Fruit fly (Drosophila melanogaster) whole organism, embryonic: ENCODE measurements around the gene CG9471.

ENCODE experiments used
- Ada2b ChIP-seq: fragments of 200-800 bp; sonication (Bioruptor generic); IDR thresholded peaks from 2 replicates; pipeline ENCODE4 v1.3.6; 2022; ENCODE audit warnings: missing biosample characterization, missing genetic modification characterization
- B-H1 ChIP-seq: fragments of 200-800 bp; sonication (Bioruptor generic); IDR thresholded peaks from 3 replicates; pipeline ENCODE4 v1.3.6; 2022; ENCODE audit warnings: missing biosample characterization, missing genetic modification characterization
- Bgb ChIP-seq: fragments of 200-800 bp; sonication (Bioruptor generic); IDR thresholded peaks from 2 replicates; pipeline ENCODE4 v1.3.6; 2022; ENCODE audit warnings: missing biosample characterization, missing genetic modification characterization; ENCODE audit not compliant: partially characterized antibody
- CG10274 ChIP-seq: fragments of 200-800 bp; sonication (Bioruptor generic); optimal IDR thresholded peaks from 3 replicates; lab custom pipeline; 2017; ENCODE audit warnings: missing biosample characterization, mild to moderate bottlenecking, missing genetic modification characterization
- CG10959 ChIP-seq: fragments of 200-800 bp; sonication (Bioruptor generic); IDR thresholded peaks from 2 replicates; pipeline ENCODE4 v1.3.6; 2022; ENCODE audit warnings: missing biosample characterization, missing genetic modification characterization
- CG12219 ChIP-seq: fragments of 200-800 bp; sonication (Bioruptor generic); optimal IDR thresholded peaks from 3 replicates; lab custom pipeline; 2018; ENCODE audit warnings: missing biosample characterization, mild to moderate bottlenecking, missing genetic modification characterization
- CG12391 ChIP-seq: fragments of 200-800 bp; sonication (Bioruptor generic); optimal IDR thresholded peaks from 3 replicates; lab custom pipeline; 2018; ENCODE audit warnings: missing biosample characterization, mild to moderate bottlenecking, missing genetic modification characterization, moderate library complexity
- CG12659 ChIP-seq: fragments of 200-800 bp; sonication (Bioruptor generic); optimal IDR thresholded peaks from 3 replicates; lab custom pipeline; 2017; ENCODE audit warnings: mild to moderate bottlenecking, missing biosample characterization, missing genetic modification reagents, missing genetic modification characterization
- CG13296 ChIP-seq: fragments of 200-800 bp; sonication (Bioruptor generic); optimal IDR thresholded peaks from 3 replicates; lab custom pipeline; 2018; ENCODE audit warnings: missing biosample characterization, mild to moderate bottlenecking, missing genetic modification characterization
- CG14050 ChIP-seq: fragments of 200-800 bp; sonication (Bioruptor generic); IDR thresholded peaks from 3 replicates; pipeline ENCODE4 v1.3.6; 2022; ENCODE audit warnings: missing biosample characterization, missing genetic modification characterization
- CG15514 ChIP-seq: fragments of 200-800 bp; sonication (Bioruptor generic); optimal IDR thresholded peaks from 3 replicates; lab custom pipeline; 2017; ENCODE audit warnings: missing biosample characterization, missing genetic modification characterization, mild to moderate bottlenecking, moderate library complexity, missing genetic modification reagents
- CG15696 ChIP-seq: fragments of 200-800 bp; sonication (Bioruptor generic); optimal IDR thresholded peaks from 2 replicates; lab custom pipeline; 2019; ENCODE audit warnings: missing biosample characterization, mild to moderate bottlenecking, missing genetic modification characterization, moderate library complexity
- CG2116 ChIP-seq: fragments of 200-800 bp; sonication (Bioruptor generic); optimal IDR thresholded peaks from 3 replicates; lab custom pipeline; 2018; ENCODE audit warnings: missing biosample characterization, mild to moderate bottlenecking, missing genetic modification characterization
- CG3163 ChIP-seq: fragments of 200-800 bp; sonication (Bioruptor generic); optimal IDR thresholded peaks from 3 replicates; lab custom pipeline; 2016; ENCODE audit warnings: missing biosample characterization, missing genetic modification characterization
- CG32767 ChIP-seq: fragments of 200-800 bp; sonication (Bioruptor generic); IDR thresholded peaks from 2 replicates; pipeline ENCODE4 v1.3.6; 2022; ENCODE audit warnings: missing biosample characterization, missing genetic modification characterization
- CG34224 ChIP-seq: fragments of 200-800 bp; sonication (Bioruptor generic); IDR thresholded peaks from 3 replicates; pipeline ENCODE4 v1.3.6; 2022; ENCODE audit warnings: missing biosample characterization, missing genetic modification characterization; ENCODE audit not compliant: partially characterized antibody
- CG3838 ChIP-seq: fragments of 200-800 bp; sonication (Bioruptor generic); optimal IDR thresholded peaks from 3 replicates; lab custom pipeline; 2016; ENCODE audit warnings: missing biosample characterization, missing genetic modification characterization
- CG3847 ChIP-seq: fragments of 200-800 bp; sonication (Bioruptor generic); IDR thresholded peaks from 2 replicates; pipeline ENCODE4 v1.3.6; 2022; ENCODE audit warnings: missing biosample characterization, missing genetic modification characterization
- CG6791 ChIP-seq: fragments of 200-800 bp; sonication (Bioruptor generic); IDR thresholded peaks from 3 replicates; pipeline ENCODE4 v1.3.6; 2022; ENCODE audit warnings: missing biosample characterization, missing genetic modification characterization; ENCODE audit not compliant: partially characterized antibody
- CG9932 ChIP-seq: fragments of 200-800 bp; sonication (Bioruptor generic); IDR thresholded peaks from 2 replicates; pipeline ENCODE4 v1.3.6; 2022; ENCODE audit warnings: missing biosample characterization, missing genetic modification characterization
- Camta ChIP-seq: fragments of 200-800 bp; sonication (Bioruptor generic); optimal IDR thresholded peaks from 2 replicates; lab custom pipeline; 2016; ENCODE audit warnings: missing biosample characterization, missing genetic modification characterization
- CrebB ChIP-seq: fragments of 200-800 bp; sonication (Bioruptor generic); optimal IDR thresholded peaks from 3 replicates; lab custom pipeline; 2018; ENCODE audit warnings: missing biosample characterization, mild to moderate bottlenecking, missing genetic modification characterization
- D ChIP-seq, 2 experiments: fragments of 200-800 bp in 1 of 2; fragments of >200 bp in 1 of 2; sonication (Bioruptor generic) in 1 of 2; optimal IDR thresholded peaks; 2 replicates in 1 of 2; 3 replicates in 1 of 2; lab custom pipeline; 2017; ENCODE audit warnings: mild to moderate bottlenecking in 1 of 2, missing biosample characterization in 1 of 2, missing genetic modification characterization in 1 of 2, missing genetic modification reagents in 1 of 2
- Dip2 ChIP-seq: fragments of 200-800 bp; sonication (Bioruptor generic); IDR thresholded peaks from 2 replicates; pipeline ENCODE4 v1.3.6; 2022; ENCODE audit warnings: missing biosample characterization, missing genetic modification characterization
- HLH3B ChIP-seq: fragments of 200-800 bp; sonication (Bioruptor generic); IDR thresholded peaks from 2 replicates; pipeline ENCODE4 v1.3.6; 2022; ENCODE audit warnings: missing biosample characterization, missing genetic modification characterization
- HLH4C ChIP-seq: fragments of 200-800 bp; sonication (Bioruptor generic); IDR thresholded peaks from 3 replicates; pipeline ENCODE4 v1.3.6; 2022; ENCODE audit warnings: missing biosample characterization, missing genetic modification characterization; ENCODE audit not compliant: partially characterized antibody
- Hey ChIP-seq: fragments of 200-800 bp; sonication (Bioruptor generic); optimal IDR thresholded peaks from 3 replicates; lab custom pipeline; 2018; ENCODE audit warnings: missing biosample characterization, mild to moderate bottlenecking, missing genetic modification characterization
- HmgZ ChIP-seq: fragments of 200-800 bp; sonication (Bioruptor generic); optimal IDR thresholded peaks from 2 replicates; lab custom pipeline; 2018; ENCODE audit warnings: missing biosample characterization, mild to moderate bottlenecking, missing genetic modification characterization
- Hmx ChIP-seq: fragments of 200-800 bp; sonication (Bioruptor generic); optimal IDR thresholded peaks from 2 replicates; lab custom pipeline; 2016; ENCODE audit warnings: missing biosample characterization, missing genetic modification characterization
- Hr39 ChIP-seq: fragments of >200 bp; optimal IDR thresholded peaks from 2 replicates; lab custom pipeline; 2017
- Mad ChIP-seq: fragments of 200-800 bp; sonication (Bioruptor generic); optimal IDR thresholded peaks from 2 replicates; lab custom pipeline; 2016; ENCODE audit warnings: missing biosample characterization, missing genetic modification characterization
- Med ChIP-seq: fragments of 200-800 bp; sonication (Bioruptor generic); peaks from one replicate; lab custom pipeline; 2016; ENCODE audit warnings: missing biosample characterization, missing genetic modification characterization, mild to moderate bottlenecking, inconsistent platforms, moderate library complexity
- Sox100B ChIP-seq: fragments of 200-800 bp; sonication (Bioruptor generic); optimal IDR thresholded peaks from 3 replicates; lab custom pipeline; 2018; ENCODE audit warnings: missing biosample characterization, mild to moderate bottlenecking, missing genetic modification characterization
- Sry-δ ChIP-seq: fragments of 200-800 bp; sonication (Bioruptor generic); optimal IDR thresholded peaks from 2 replicates; lab custom pipeline; 2016; ENCODE audit warnings: missing biosample characterization, missing genetic modification characterization
- Trl ChIP-seq, 3 experiments: fragments of >200 bp in 2 of 3; fragments of 200-800 bp in 1 of 3; sonication (Bioruptor generic) in 1 of 3; optimal IDR thresholded peaks; 2 replicates in 1 of 3; 3 replicates in 2 of 3; lab custom pipeline; 2016 to 2017; ENCODE audit warnings: missing biosample characterization in 1 of 3, missing genetic modification characterization in 1 of 3
- crc ChIP-seq: fragments of 200-800 bp; sonication (Bioruptor generic); optimal IDR thresholded peaks from 2 replicates; lab custom pipeline; 2016; ENCODE audit warnings: missing biosample characterization, missing genetic modification characterization
- dpn ChIP-seq, 2 experiments: fragments of 200-800 bp; sonication (Bioruptor generic); optimal IDR thresholded peaks; 3 replicates each; lab custom pipeline; 2016; ENCODE audit warnings: missing biosample characterization in 2 of 2, missing genetic modification characterization in 2 of 2
- emc ChIP-seq: fragments of 200-800 bp; sonication (Bioruptor generic); optimal IDR thresholded peaks from 2 replicates; lab custom pipeline; 2016; ENCODE audit warnings: missing biosample characterization, missing genetic modification characterization
- gem ChIP-seq: fragments of 200-800 bp; sonication (Bioruptor generic); optimal IDR thresholded peaks from 2 replicates; lab custom pipeline; 2019; ENCODE audit warnings: missing biosample characterization, mild to moderate bottlenecking, missing genetic modification characterization, moderate library complexity
- gfzf ChIP-seq: fragments of 200-800 bp; sonication (Bioruptor generic); optimal IDR thresholded peaks from 2 replicates; lab custom pipeline; 2016; ENCODE audit warnings: missing biosample characterization, mild to moderate bottlenecking, missing genetic modification characterization, moderate library complexity
- kay ChIP-seq: fragments of 200-800 bp; sonication (Bioruptor generic); optimal IDR thresholded peaks from 2 replicates; lab custom pipeline; 2016; ENCODE audit warnings: missing biosample characterization, missing genetic modification characterization
- ken ChIP-seq: fragments of 200-800 bp; sonication (Bioruptor generic); IDR thresholded peaks from 3 replicates; pipeline ENCODE4 v1.3.6; 2022; ENCODE audit warnings: missing biosample characterization, missing genetic modification characterization
- kni ChIP-seq: fragments of 200-800 bp; sonication (Bioruptor generic); optimal IDR thresholded peaks from 3 replicates; lab custom pipeline; 2017; ENCODE audit warnings: mild to moderate bottlenecking, missing biosample characterization, missing genetic modification reagents, missing genetic modification characterization
- nmo ChIP-seq: fragments of 200-800 bp; sonication (Bioruptor generic); optimal IDR thresholded peaks from 2 replicates; lab custom pipeline; 2018; ENCODE audit warnings: missing biosample characterization, mild to moderate bottlenecking, missing genetic modification characterization, moderate library complexity
- onecut ChIP-seq: fragments of 200-800 bp; sonication (Bioruptor generic); IDR thresholded peaks from 2 replicates; pipeline ENCODE4 v1.3.6; 2022; ENCODE audit warnings: missing biosample characterization, missing genetic modification characterization
- pho ChIP-seq: fragments of 200-800 bp; sonication (Bioruptor generic); optimal IDR thresholded peaks from 2 replicates; lab custom pipeline; 2016; ENCODE audit warnings: missing biosample characterization, missing genetic modification characterization
- prd ChIP-seq, 3 experiments: fragments of >200 bp in 2 of 3; fragments of 200-800 bp in 1 of 3; sonication (Bioruptor generic) in 1 of 3; optimal IDR thresholded peaks in 2 of 3; IDR thresholded peaks in 1 of 3; 2 replicates in 2 of 3; 3 replicates in 1 of 3; pipeline versions ENCODE4 v1.3.6 to Lab custom; 2017 to 2022; ENCODE audit warnings: missing biosample characterization in 1 of 3, missing genetic modification characterization in 1 of 3
- scrt ChIP-seq: fragments of 200-800 bp; sonication (Bioruptor generic); optimal IDR thresholded peaks from 2 replicates; lab custom pipeline; 2018; ENCODE audit warnings: missing biosample characterization, mild to moderate bottlenecking, missing genetic modification characterization, moderate library complexity
- zfh2 ChIP-seq: fragments of 200-800 bp; sonication (Bioruptor generic); optimal IDR thresholded peaks from 2 replicates; lab custom pipeline; 2016; ENCODE audit warnings: missing biosample characterization, missing genetic modification characterization

The CG9471 gene

dm6 chr3R:9808946-9809545 lies 37.7 kb upstream of the CG9471 start, which contains the start of gene FBXO11 (continued):
- TF ChIP-seq CG13296 (GFP tag; lab: Kevin White, UChicago) (no peak), prd (optimal IDR thresholded peaks at IDR 0.05; lab: Kevin White, UChicago) (no peak), prd (GFP tag; IDR thresholded peaks at IDR 0.05; lab: Robert Waterston, UW) (no peak), Med (GFP tag; lab: Kevin White, UChicago) (peak; percentile 80), Mad (no peak), CG10274 (GFP tag; lab: Kevin White, UChicago) (no peak), HmgZ (tag; lab: Kevin White, UChicago) (peak; percentile 34), Hmx (GFP tag; lab: Kevin White, UChicago) (no peak), CrebB (tag; lab: Kevin White, UChicago) (no peak), B-H1 (GFP tag; lab: Robert Waterston, UW) (no peak), dpn (GFP tag; optimal IDR thresholded peaks at IDR 0.05; lab: Kevin White, UChicago) (no peak), kni (GFP tag; lab: Kevin White, UChicago) (no peak), CG3163 (GFP tag; lab: Kevin White, UChicago) (peak; percentile 11), CG3838 (GFP tag; lab: Kevin White, UChicago) (no peak), scrt (GFP tag; lab: Kevin White, UChicago) (no peak), CG10959 (GFP tag; lab: Robert Waterston, UW) (no peak), kay (GFP tag; lab: Kevin White, UChicago) (no peak), CG9932 (no peak), Hr39 (no peak), CG3847 (GFP tag; lab: Robert Waterston, UW) (no peak), CG32767 (GFP tag; lab: Robert Waterston, UW) (no peak), CG6791 (GFP tag; lab: Robert Waterston, UW) (no peak; the same call in 2 of the 3 replicates), D (optimal IDR thresholded peaks at IDR 0.05; lab: Kevin White, UChicago) (peak; percentile 96), D (GFP tag; optimal IDR thresholded peaks at IDR 0.05; lab: Kevin White, UChicago) (peak; percentile 61), Camta (no peak), CG15514 (GFP tag; lab: Kevin White, UChicago) (peak; percentile 40), Hey (tag; lab: Kevin White, UChicago) (no peak), Trl (optimal IDR thresholded peaks at IDR 0.05; lab: Kevin White, UChicago) (no peak), Trl (GFP tag; optimal IDR thresholded peaks at IDR 0.05; lab: Kevin White, UChicago) (no peak), CG14050 (GFP tag; lab: Robert Waterston, UW) (no peak), emc (no peak), CG15696 (tag; lab: Kevin White, UChicago) (no peak), gfzf (peak; percentile 97), Bgb (peak; percentile 33; the same call in 1 of the 2 replicates), HLH4C (peak; percentile 52; the same call in 2 of the 3 replicates), Ada2b (GFP tag; lab: Robert Waterston, UW) (no peak), CG12219 (GFP tag; lab: Kevin White, UChicago) (no peak), gem (tag; lab: Kevin White, UChicago) (no peak), HLH3B (GFP tag; lab: Robert Waterston, UW) (no peak), Sox100B (GFP tag; lab: Kevin White, UChicago) (no peak), CG12391 (tag; lab: Kevin White, UChicago) (peak; percentile 12), crc (GFP tag; lab: Kevin White, UChicago) (no peak), ken (no peak), zfh2 (no peak), Sry-δ (peak; percentile 60), onecut (GFP tag; lab: Robert Waterston, UW) (no peak), CG34224 (GFP tag; lab: Robert Waterston, UW) (peak; percentile 16; the same call in 1 of the 3 replicates), pho (no peak), Dip2 (no peak), nmo (GFP tag; lab: Kevin White, UChicago) (peak; percentile 52), CG2116 (GFP tag; lab: Kevin White, UChicago) (peak; percentile 67), CG12659 (GFP tag; lab: Kevin White, UChicago) (peak; percentile 69)
